Worm (Caenorhabditis elegans): ENCODE data around the gene npr-25.

DNA sequence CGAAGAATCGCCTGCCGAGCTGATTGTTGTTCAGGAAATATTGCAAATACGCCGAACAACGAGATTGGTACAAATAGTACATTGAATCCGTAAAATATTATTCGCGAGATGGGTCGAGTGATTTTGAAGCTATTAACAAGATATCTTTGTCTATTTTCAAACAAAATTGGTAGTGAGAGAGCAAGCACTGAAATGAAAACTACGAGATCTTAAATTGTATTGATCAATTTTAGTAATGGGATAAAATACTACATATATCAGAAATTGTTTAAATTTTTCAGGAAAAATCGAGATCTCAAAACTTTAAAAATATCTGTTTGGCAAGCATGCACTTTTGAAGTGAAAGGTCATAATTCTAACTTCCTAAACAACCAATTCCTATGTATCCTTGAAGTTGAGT is 48.6 kb downstream of the npr-25 start:
- no peak for TF ChIP-seq C16A3.4 (tag; optimal IDR thresholded peaks at IDR 0.05)
- no peak for TF ChIP-seq sup-37 (GFP tag; optimal IDR thresholded peaks at IDR 0.05)
- no peak for TF ChIP-seq skn-1 (tag; optimal IDR thresholded peaks at IDR 0.05)
- no peak for TF ChIP-seq ama-1 (optimal IDR thresholded peaks at IDR 0.05)
- TF ChIP-seq mab-9 (GFP tag; IDR thresholded peaks at IDR 0.05) = no peak
- TF ChIP-seq mep-1 (tag; optimal IDR thresholded peaks at IDR 0.05) = no peak
- TF ChIP-seq dpl-1 (GFP tag; optimal IDR thresholded peaks at IDR 0.05) = no peak

All from whole organism, L1 larva.